Worm (Caenorhabditis elegans) whole organism, L2 larva: Measurements from ENCODE around the gene Y56A3A.31.

Source experiments
- mbf-1 ChIP-seq: sonication (generic microtip); optimal IDR thresholded peaks from 2 replicates; lab custom pipeline; 2017; ENCODE audit warnings: missing biosample characterization, missing genetic modification characterization
- nhr-237 ChIP-seq: fragments of 150-350 bp; optimal IDR thresholded peaks from 2 replicates; lab custom pipeline; 2014; ENCODE audit warnings: missing biosample characterization, missing genetic modification characterization
- sem-4 ChIP-seq: fragments of 150-350 bp; optimal IDR thresholded peaks from 2 replicates; lab custom pipeline; 2014; ENCODE audit warnings: missing biosample characterization, missing genetic modification reagents, missing genetic modification characterization

ce11 chrIII:11985066-11985465 lies 10.8 kb downstream of the Y56A3A.31 start:
- TF ChIP-seq mbf-1, result no peak
- TF ChIP-seq nhr-237, result no peak
- no peak for TF ChIP-seq sem-4 (tag; lab: Kevin White, UChicago)
